Worm (Caenorhabditis elegans) whole organism, mixed stage, embryonic: ENCODE measurements around the gene C24D10.6.

Source experiments
- M03D4.4 ChIP-seq: sonication (generic microtip); optimal IDR thresholded peaks from 2 replicates; lab custom pipeline; 2017; ENCODE audit warnings: mild to moderate bottlenecking, missing genetic modification characterization, missing compliant biosample characterization
- bed-3 ChIP-seq: fragments of 200-800 bp; sonication (Bioruptor generic); optimal IDR thresholded peaks from 3 replicates; lab custom pipeline; 2018; ENCODE audit warnings: mild to moderate bottlenecking, missing genetic modification characterization, moderate library complexity, missing compliant biosample characterization
- blmp-1 ChIP-seq: fragments of 150-350 bp; optimal IDR thresholded peaks from 2 replicates; lab custom pipeline; 2014; ENCODE audit warnings: missing biosample characterization, missing genetic modification characterization
- ceh-39 ChIP-seq: fragments of 150-350 bp; optimal IDR thresholded peaks from 2 replicates; lab custom pipeline; 2014; ENCODE audit warnings: missing biosample characterization, missing genetic modification characterization
- ceh-43 ChIP-seq: fragments of 200-800 bp; sonication (Bioruptor generic); optimal IDR thresholded peaks from 2 replicates; lab custom pipeline; 2018; ENCODE audit warnings: mild to moderate bottlenecking, missing genetic modification characterization, moderate library complexity, missing compliant biosample characterization
- ceh-83 ChIP-seq: fragments of 200-800 bp; sonication (Bioruptor generic); optimal IDR thresholded peaks from 2 replicates; lab custom pipeline; 2018; ENCODE audit warnings: mild to moderate bottlenecking, missing genetic modification characterization, missing compliant biosample characterization
- ces-1 ChIP-seq: fragments of 150-350 bp; optimal IDR thresholded peaks from 2 replicates; lab custom pipeline; 2014; ENCODE audit warnings: missing biosample characterization, missing genetic modification reagents, missing genetic modification characterization
- cnd-1 ChIP-seq: fragments of 200-800 bp; sonication (Bioruptor generic); optimal IDR thresholded peaks from 2 replicates; lab custom pipeline; 2018; ENCODE audit warnings: mild to moderate bottlenecking, missing genetic modification characterization, missing compliant biosample characterization
- drap-1 ChIP-seq: fragments of 200-800 bp; sonication (Bioruptor generic); optimal IDR thresholded peaks from 3 replicates; lab custom pipeline; 2018; ENCODE audit warnings: mild to moderate bottlenecking, missing genetic modification characterization, missing compliant biosample characterization
- elt-1 ChIP-seq: sonication (generic microtip); optimal IDR thresholded peaks from 2 replicates; lab custom pipeline; 2017; ENCODE audit warnings: missing genetic modification characterization, mild to moderate bottlenecking, missing compliant biosample characterization, antibody characterized with exemption, moderate library complexity, borderline replicate concordance; ENCODE audit not compliant: insufficient read depth
- elt-3 ChIP-seq: fragments of 150-350 bp; optimal IDR thresholded peaks from 2 replicates; lab custom pipeline; 2014; ENCODE audit warnings: missing biosample characterization, missing genetic modification characterization
- flh-1 ChIP-seq: fragments of 200-800 bp; sonication (Bioruptor generic); optimal IDR thresholded peaks from 2 replicates; lab custom pipeline; 2018; ENCODE audit warnings: mild to moderate bottlenecking, missing genetic modification characterization, moderate library complexity, missing compliant biosample characterization
- ham-2 ChIP-seq: fragments of 200-800 bp; sonication (Bioruptor generic); optimal IDR thresholded peaks from 2 replicates; lab custom pipeline; 2018; ENCODE audit warnings: mild to moderate bottlenecking, missing genetic modification characterization, missing compliant biosample characterization
- hlh-1 ChIP-seq: fragments of 150-350 bp; optimal IDR thresholded peaks from 2 replicates; lab custom pipeline; 2014; ENCODE audit warnings: missing biosample characterization, missing genetic modification reagents, missing genetic modification characterization
- lin-13 ChIP-seq: fragments of 150-350 bp; optimal IDR thresholded peaks from 2 replicates; lab custom pipeline; 2014; ENCODE audit warnings: missing biosample characterization, missing genetic modification characterization
- lin-32 ChIP-seq: fragments of 200-800 bp; sonication (Bioruptor generic); optimal IDR thresholded peaks from 2 replicates; lab custom pipeline; 2018; ENCODE audit warnings: mild to moderate bottlenecking, missing genetic modification characterization, missing compliant biosample characterization
- lsy-2 ChIP-seq: fragments of 150-350 bp; optimal IDR thresholded peaks from 2 replicates; lab custom pipeline; 2014; ENCODE audit warnings: missing biosample characterization, missing genetic modification characterization
- mab-5 ChIP-seq: fragments of 150-350 bp; optimal IDR thresholded peaks from 2 replicates; lab custom pipeline; 2014; ENCODE audit warnings: missing biosample characterization, missing genetic modification characterization
- mep-1 ChIP-seq: fragments of 150-350 bp; optimal IDR thresholded peaks from 2 replicates; lab custom pipeline; 2017; ENCODE audit warnings: missing biosample characterization, missing genetic modification reagents, missing genetic modification characterization, inconsistent platforms
- mls-2 ChIP-seq: sonication (generic microtip); optimal IDR thresholded peaks from 2 replicates; lab custom pipeline; 2016; ENCODE audit warnings: mild to moderate bottlenecking, missing genetic modification characterization, moderate library complexity, missing compliant biosample characterization
- nhr-12 ChIP-seq: fragments of 150-350 bp; optimal IDR thresholded peaks from 2 replicates; lab custom pipeline; 2014; ENCODE audit warnings: missing biosample characterization, missing genetic modification characterization
- nhr-2 ChIP-seq: fragments of 150-350 bp; optimal IDR thresholded peaks from 2 replicates; lab custom pipeline; 2014; ENCODE audit warnings: missing biosample characterization, missing genetic modification characterization
- nhr-237 ChIP-seq: fragments of 150-350 bp; optimal IDR thresholded peaks from 2 replicates; lab custom pipeline; 2014; ENCODE audit warnings: missing biosample characterization, missing genetic modification characterization
- nhr-28 ChIP-seq: fragments of 150-350 bp; optimal IDR thresholded peaks from 2 replicates; lab custom pipeline; 2014; ENCODE audit warnings: missing biosample characterization, missing genetic modification characterization
- nhr-76 ChIP-seq: sonication (generic microtip); optimal IDR thresholded peaks from 2 replicates; lab custom pipeline; 2017; ENCODE audit warnings: missing biosample characterization, missing genetic modification characterization
- pha-4 ChIP-seq: fragments of 150-350 bp; optimal IDR thresholded peaks from 2 replicates; lab custom pipeline; 2018; ENCODE audit warnings: missing biosample characterization, missing genetic modification reagents, missing genetic modification characterization
- sem-2 ChIP-seq: fragments of 200-800 bp; sonication (Bioruptor generic); optimal IDR thresholded peaks from 2 replicates; lab custom pipeline; 2018; ENCODE audit warnings: mild to moderate bottlenecking, missing genetic modification characterization, missing compliant biosample characterization
- snpc-4 ChIP-seq: fragments of 150-350 bp; optimal IDR thresholded peaks from 2 replicates; lab custom pipeline; 2014; ENCODE audit warnings: missing biosample characterization, missing genetic modification characterization
- sptf-1 ChIP-seq: sonication (generic microtip); optimal IDR thresholded peaks from 2 replicates; lab custom pipeline; 2017; ENCODE audit warnings: mild to moderate bottlenecking, missing genetic modification characterization, moderate library complexity, missing compliant biosample characterization
- tbx-8 ChIP-seq: fragments of 200-800 bp; sonication (Bioruptor generic); optimal IDR thresholded peaks from 2 replicates; lab custom pipeline; 2018; ENCODE audit warnings: mild to moderate bottlenecking, missing genetic modification characterization, moderate library complexity, missing compliant biosample characterization
- unc-120 ChIP-seq: sonication (generic microtip); optimal IDR thresholded peaks from 2 replicates; lab custom pipeline; 2017; ENCODE audit warnings: missing genetic modification characterization, missing compliant biosample characterization; ENCODE audit not compliant: poor library complexity, severe bottlenecking
- unc-39 ChIP-seq: fragments of 150-350 bp; optimal IDR thresholded peaks from 2 replicates; lab custom pipeline; 2014; ENCODE audit warnings: missing biosample characterization, missing genetic modification characterization
- unc-62 ChIP-seq: fragments of 150-350 bp; optimal IDR thresholded peaks from 2 replicates; lab custom pipeline; 2014; ENCODE audit warnings: missing biosample characterization, missing genetic modification reagents, missing genetic modification characterization
- zip-8 ChIP-seq: fragments of 150-350 bp; optimal IDR thresholded peaks from 2 replicates; lab custom pipeline; 2014; ENCODE audit warnings: missing biosample characterization, missing genetic modification characterization
- ztf-11 ChIP-seq: fragments of 150-350 bp; optimal IDR thresholded peaks from 2 replicates; lab custom pipeline; 2014; ENCODE audit warnings: missing biosample characterization, missing genetic modification characterization

The C24D10.6 gene

DNA sequence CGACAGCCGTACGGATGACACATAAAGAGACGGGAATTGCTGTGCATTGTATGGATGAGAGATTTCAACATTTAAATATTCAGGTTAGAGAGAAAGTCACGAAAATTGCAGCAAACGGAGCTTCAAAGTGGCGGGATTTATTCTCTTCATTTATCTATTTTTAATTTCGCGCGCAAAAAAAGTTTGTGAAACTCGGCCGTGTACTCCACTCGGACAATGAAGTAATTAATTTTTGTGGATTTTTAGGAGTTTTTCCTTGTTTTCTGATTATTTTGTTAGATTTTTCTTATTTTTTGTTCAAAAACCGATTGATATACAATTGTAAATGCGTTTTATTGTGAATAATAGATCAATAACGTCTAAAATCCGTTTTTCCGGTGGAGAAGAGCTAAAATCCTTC lies 28.0 kb upstream of the C24D10.6 start:
- TF ChIP-seq nhr-237 (tag; lab: Kevin White, UChicago), result no peak
- TF ChIP-seq lin-13 (tag; lab: Kevin White, UChicago), result no peak
- TF ChIP-seq ceh-39, result no peak
- TF ChIP-seq mls-2 (tag; lab: Kevin White, UChicago), result no peak
- TF ChIP-seq nhr-2 (tag; lab: Kevin White, UChicago), result no peak
- TF ChIP-seq flh-1 (GFP tag; lab: Kevin White, UChicago), result no peak
- no peak for TF ChIP-seq unc-120 (tag; lab: Kevin White, UChicago)
- TF ChIP-seq hlh-1, result no peak
- TF ChIP-seq mab-5 (tag; lab: Kevin White, UChicago), result no peak
- TF ChIP-seq sptf-1 (tag; lab: Kevin White, UChicago), result no peak
- TF ChIP-seq ces-1 (GFP tag; lab: Kevin White, UChicago), result no peak
- TF ChIP-seq snpc-4 (tag; lab: Kevin White, UChicago), result no peak
- no peak for TF ChIP-seq blmp-1 (tag; lab: Kevin White, UChicago)
- no peak for TF ChIP-seq cnd-1 (tag; lab: Kevin White, UChicago)
- no peak for TF ChIP-seq ham-2 (GFP tag; lab: Kevin White, UChicago)
- TF ChIP-seq nhr-12 (tag; lab: Kevin White, UChicago), result no peak
- no peak for TF ChIP-seq sem-2

- TF ChIP-seq lin-13 (tag; lab: Kevin White, UChicago) (no peak), tbx-8 (no peak), mab-5 (tag; lab: Kevin White, UChicago) (no peak), nhr-2 (tag; lab: Kevin White, UChicago) (no peak), ces-1 (GFP tag; lab: Kevin White, UChicago) (no peak), ceh-83 (GFP tag; lab: Kevin White, UChicago) (no peak), pha-4 (no peak), cnd-1 (tag; lab: Kevin White, UChicago) (no peak), unc-39 (no peak), unc-62 (no peak), elt-1 (tag; lab: Kevin White, UChicago) (no peak), nhr-76 (tag; lab: Kevin White, UChicago) (no peak), ceh-43 (GFP tag; lab: Kevin White, UChicago) (no peak), mls-2 (tag; lab: Kevin White, UChicago) (no peak), nhr-237 (tag; lab: Kevin White, UChicago) (no peak), hlh-1 (no peak)
- TF ChIP-seq, all 35 proteins: peak for 0
Observed at ce11 chrIV:5186480-5187205, 26.6 kb upstream of the C24D10.6 start, which contains the start of the genes W03F8.6 and mtrf-1L. TSS of gene W03F8.6 (minus strand) at chrIV:5186580. TSS of gene mtrf-1L (plus strand) at chrIV:5187155.

ce11 chrIV:5183755-5184166 lies 23.7 kb upstream of the C24D10.6 start, which contains the start of gene W03F8.4:
TSS of gene W03F8.4 (plus strand) at chrIV:5184123.
- TF ChIP-seq hlh-1 (peak; percentile 28), mab-5 (tag; lab: Kevin White, UChicago) (peak; percentile 4), nhr-12 (tag; lab: Kevin White, UChicago) (no peak), ztf-11 (tag; lab: Kevin White, UChicago) (peak; percentile 13), elt-3 (tag; lab: Kevin White, UChicago) (no peak), pha-4 (peak; percentile 91), ceh-83 (GFP tag; lab: Kevin White, UChicago) (peak; percentile 89), lin-13 (tag; lab: Kevin White, UChicago) (peak; percentile 94), blmp-1 (tag; lab: Kevin White, UChicago) (peak; percentile 96), zip-8 (tag; lab: Kevin White, UChicago) (no peak), snpc-4 (tag; lab: Kevin White, UChicago) (no peak), lsy-2 (tag; lab: Kevin White, UChicago) (peak; percentile 86), bed-3 (peak; percentile 24), elt-1 (tag; lab: Kevin White, UChicago) (no peak), sptf-1 (tag; lab: Kevin White, UChicago) (peak; percentile 79), ham-2 (GFP tag; lab: Kevin White, UChicago) (peak; percentile 46), nhr-76 (tag; lab: Kevin White, UChicago) (no peak), tbx-8 (peak; percentile 68), flh-1 (GFP tag; lab: Kevin White, UChicago) (no peak), unc-39 (peak; percentile 12), nhr-2 (tag; lab: Kevin White, UChicago) (no peak), ceh-39 (peak; percentile 64), sem-2 (peak; percentile 45), unc-120 (tag; lab: Kevin White, UChicago) (peak; percentile 87), nhr-237 (tag; lab: Kevin White, UChicago) (peak; percentile 87), ces-1 (GFP tag; lab: Kevin White, UChicago) (peak; percentile 62), mls-2 (tag; lab: Kevin White, UChicago) (peak; percentile 68), cnd-1 (tag; lab: Kevin White, UChicago) (peak; percentile 50), drap-1 (GFP tag; lab: Kevin White, UChicago) (peak; percentile 75), mep-1 (peak; percentile 93), M03D4.4 (tag; lab: Kevin White, UChicago) (peak; percentile 61), nhr-28 (tag; lab: Kevin White, UChicago) (no peak), ceh-43 (GFP tag; lab: Kevin White, UChicago) (peak; percentile 45), lin-32 (GFP tag; lab: Kevin White, UChicago) (no peak), unc-62 (peak; percentile 51)
